Worm (Caenorhabditis elegans) whole organism, L1 larva: ENCODE results near the gene nhr-254.

Experiments used
- elt-2 ChIP-seq: sonication (generic microtip); optimal IDR thresholded peaks from 2 replicates; lab custom pipeline; 2016; ENCODE audit warnings: missing genetic modification characterization, mild to moderate bottlenecking, inconsistent platforms, missing compliant biosample characterization, missing genetic modification reagents
- fkh-8 ChIP-seq: sonication (generic microtip); optimal IDR thresholded peaks from 2 replicates; lab custom pipeline; 2016; ENCODE audit warnings: mild to moderate bottlenecking, missing genetic modification characterization, missing compliant biosample characterization
- fos-1 ChIP-seq: fragments of 150-350 bp; optimal IDR thresholded peaks from 2 replicates; lab custom pipeline; 2014; ENCODE audit warnings: missing biosample characterization, missing genetic modification characterization
- jun-1 ChIP-seq: fragments of 150-350 bp; optimal IDR thresholded peaks from 2 replicates; lab custom pipeline; 2014; ENCODE audit warnings: missing biosample characterization, missing genetic modification reagents, missing genetic modification characterization
- nhr-237 ChIP-seq: fragments of 150-350 bp; optimal IDR thresholded peaks from 2 replicates; lab custom pipeline; 2014; ENCODE audit warnings: missing biosample characterization, missing genetic modification characterization
- nhr-47 ChIP-seq: sonication (generic microtip); optimal IDR thresholded peaks from 2 replicates; lab custom pipeline; 2016; ENCODE audit warnings: mild to moderate bottlenecking, missing genetic modification characterization, moderate library complexity, missing compliant biosample characterization
- rnt-1 ChIP-seq: sonication (generic microtip); optimal IDR thresholded peaks from 2 replicates; lab custom pipeline; 2016; ENCODE audit warnings: mild to moderate bottlenecking, missing genetic modification characterization, moderate library complexity, missing compliant biosample characterization
- skn-1 ChIP-seq: fragments of 150-350 bp; optimal IDR thresholded peaks from 2 replicates; lab custom pipeline; 2014; ENCODE audit warnings: missing biosample characterization, missing genetic modification characterization
- snpc-4 ChIP-seq: fragments of 150-350 bp; optimal IDR thresholded peaks from 2 replicates; lab custom pipeline; 2014; ENCODE audit warnings: missing biosample characterization, missing genetic modification characterization
- unc-62 ChIP-seq: fragments of 150-350 bp; optimal IDR thresholded peaks from 2 replicates; lab custom pipeline; 2014; ENCODE audit warnings: missing biosample characterization, missing genetic modification reagents, missing genetic modification characterization
- zag-1 ChIP-seq: fragments of 150-350 bp; optimal IDR thresholded peaks from 2 replicates; lab custom pipeline; 2014; ENCODE audit warnings: missing biosample characterization, missing genetic modification characterization
- ztf-11 ChIP-seq, 2 experiments: sonication (generic microtip); optimal IDR thresholded peaks; 2 replicates each; lab custom pipeline; 2016 to 2017; ENCODE audit warnings: missing genetic modification characterization in 2 of 2, missing biosample characterization in 1 of 2, missing compliant biosample characterization in 1 of 2

ce11 chrV:404210-404669 lies 11.8 kb downstream of the nhr-254 start, which contains the start of gene nhr-252:
- no peak for TF ChIP-seq rnt-1
- TF ChIP-seq nhr-47 (tag; lab: Kevin White, UChicago), result peak; percentile 70
- no peak for TF ChIP-seq nhr-237 (tag; lab: Kevin White, UChicago)
- TF ChIP-seq snpc-4, result no peak
- TF ChIP-seq jun-1, result no peak
- TF ChIP-seq fos-1, result no peak
- no peak for TF ChIP-seq skn-1 (tag; lab: Kevin White, UChicago)
- no peak for TF ChIP-seq unc-62
- TF ChIP-seq fkh-8 (tag; lab: Kevin White, UChicago), result peak; percentile 90
- no peak for TF ChIP-seq zag-1 (tag; lab: Kevin White, UChicago)
- no peak for TF ChIP-seq elt-2 (tag; lab: Kevin White, UChicago)
- TF ChIP-seq ztf-11 (tag; optimal IDR thresholded peaks at IDR 0.05; lab: Kevin White, UChicago), result no peak
